Fruit fly (Drosophila melanogaster): ENCODE results near the gene Obp99d.

Obp99d gene

dm6 chr3R:29762297-29762696 is 48.0 kb downstream of the Obp99d start:
- TF ChIP-seq EcR (GFP tag; optimal IDR thresholded peaks at IDR 0.05) (no peak), psq (optimal IDR thresholded peaks at IDR 0.05) (no peak), CG8478 (optimal IDR thresholded peaks at IDR 0.05) (no peak), usp (GFP tag; optimal IDR thresholded peaks at IDR 0.05) (no peak), Dll (optimal IDR thresholded peaks at IDR 0.05) (no peak), pan (optimal IDR thresholded peaks at IDR 0.05) (no peak)

- TF ChIP-seq EcR (GFP tag; optimal IDR thresholded peaks at IDR 0.05) (peak in 1 of 2 experiments; percentile 45), usp (GFP tag; optimal IDR thresholded peaks at IDR 0.05) (no peak)
Observed at dm6 chr3R:29763154-29763553, 48.8 kb downstream of the Obp99d start.

- peak in 1 of 2 experiments; percentile 32 for TF ChIP-seq EcR (GFP tag; optimal IDR thresholded peaks at IDR 0.05)
- TF ChIP-seq psq (optimal IDR thresholded peaks at IDR 0.05) = no peak
- TF ChIP-seq CG8478 (optimal IDR thresholded peaks at IDR 0.05) = no peak
- no peak for TF ChIP-seq Dll (optimal IDR thresholded peaks at IDR 0.05)
- TF ChIP-seq pan (optimal IDR thresholded peaks at IDR 0.05) = no peak
- no peak for TF ChIP-seq usp (GFP tag; optimal IDR thresholded peaks at IDR 0.05)
Observed at dm6 chr3R:29763804-29764203, 49.5 kb downstream of the Obp99d start.

All from whole organism.